Worm (Caenorhabditis elegans) whole organism, midembryonic: ENCODE data around the gene W09C2.9.

Experiments used
- T22C8.4 ChIP-seq: fragments of 200-800 bp; sonication (Bioruptor generic); IDR thresholded peaks from 2 replicates; pipeline ENCODE4 v1.3.6; 2022; ENCODE audit warnings: missing genetic modification characterization, missing compliant biosample characterization
- cog-1 ChIP-seq: sonication (generic microtip); optimal IDR thresholded peaks from 2 replicates; lab custom pipeline; 2016; ENCODE audit warnings: missing genetic modification characterization, missing compliant biosample characterization
- flt-1 ChIP-seq: fragments of 200-800 bp; sonication (Bioruptor generic); IDR thresholded peaks from 2 replicates; pipeline ENCODE4 v1.3.6; 2022; ENCODE audit warnings: missing genetic modification characterization, missing compliant biosample characterization
- med-1 ChIP-seq: sonication (generic microtip); optimal IDR thresholded peaks from 2 replicates; lab custom pipeline; 2017; ENCODE audit warnings: missing genetic modification characterization, mild to moderate bottlenecking, missing compliant biosample characterization, antibody characterized with exemption, missing genetic modification reagents; ENCODE audit not compliant: insufficient read depth
- ref-1 ChIP-seq: fragments of 200-800 bp; sonication (Bioruptor generic); conservative IDR thresholded peaks from 2 replicates; pipeline ENCODE4 v1.3.6; 2022; ENCODE audit warnings: missing genetic modification reagents, missing genetic modification characterization, missing compliant biosample characterization
- tab-1 ChIP-seq: fragments of 200-800 bp; sonication (Bioruptor generic); IDR thresholded peaks from 2 replicates; pipeline ENCODE4 v1.3.6; 2022; ENCODE audit warnings: missing genetic modification characterization, missing compliant biosample characterization
- ztf-23 ChIP-seq: fragments of 200-800 bp; sonication (Bioruptor generic); IDR thresholded peaks from 2 replicates; pipeline ENCODE4 v1.3.6; 2022; ENCODE audit warnings: missing genetic modification reagents, missing genetic modification characterization, missing compliant biosample characterization
- ztf-29 ChIP-seq: fragments of 200-800 bp; sonication (Bioruptor generic); IDR thresholded peaks from 2 replicates; pipeline ENCODE4 v1.3.6; 2022; ENCODE audit warnings: missing genetic modification reagents, missing genetic modification characterization, missing compliant biosample characterization

- TF ChIP-seq cog-1 (tag; lab: Kevin White, UChicago) (no peak), tab-1 (GFP tag; lab: Robert Waterston, UW) (no peak), med-1 (GFP tag; lab: Kevin White, UChicago) (no peak), T22C8.4 (GFP tag; lab: Robert Waterston, UW) (no peak), ztf-29 (GFP tag; lab: Robert Waterston, UW) (no peak), flt-1 (GFP tag; lab: Robert Waterston, UW) (0 out of 2 replicates have a peak, but pooled peaks have one; percentile 25), ztf-23 (no peak), ref-1 (GFP tag; lab: Robert Waterston, UW) (no peak)
Measured at ce11 chrIV:9617358-9617757, 5.8 kb downstream of the W09C2.9 start.
